Worm (Caenorhabditis elegans): ENCODE measurements around the gene smc-4.

The smc-4 gene

ce11 chrIII:4581495-4581894 lies 5.8 kb upstream of the smc-4 start, which contains the start of gene F35G12.12:
TSS of gene F35G12.12 (plus strand) at chrIII:4581795.
- TF ChIP-seq hlh-30 (tag; optimal IDR thresholded peaks at IDR 0.05; ENCODE audit: insufficient read depth) (no peak), hlh-6 (tag; optimal IDR thresholded peaks at IDR 0.05) (no peak), fkh-6 (tag; optimal IDR thresholded peaks at IDR 0.05) (no peak), ceh-45 (GFP tag; IDR thresholded peaks at IDR 0.05) (no peak), F13H6.1 (tag; optimal IDR thresholded peaks at IDR 0.05) (no peak), nfya-1 (tag; optimal IDR thresholded peaks at IDR 0.05) (no peak), K02D7.2 (tag; optimal IDR thresholded peaks at IDR 0.05) (no peak), npax-4 (tag; optimal IDR thresholded peaks at IDR 0.05) (no peak), lin-11 (tag; optimal IDR thresholded peaks at IDR 0.05) (no peak), ceh-2 (tag; optimal IDR thresholded peaks at IDR 0.05) (no peak), ceh-14 (tag; optimal IDR thresholded peaks at IDR 0.05) (no peak), ceh-19 (GFP tag; optimal IDR thresholded peaks at IDR 0.05) (no peak)

- TF ChIP-seq ceh-48 (tag; optimal IDR thresholded peaks at IDR 0.05) (no peak), hlh-8 (tag; optimal IDR thresholded peaks at IDR 0.05) (no peak), nfya-1 (tag; optimal IDR thresholded peaks at IDR 0.05) (peak; percentile 95), ceh-31 (tag; optimal IDR thresholded peaks at IDR 0.05) (no peak), ztf-16 (tag; optimal IDR thresholded peaks at IDR 0.05) (no peak)
These were observed 3.2 kb upstream of the smc-4 start, which contains the start of gene F35G12.5 for ce11 chrIII:4584068-4584566. TSS of gene F35G12.5 (plus strand) at chrIII:4584118.

- no peak for TF ChIP-seq lin-11 (tag; optimal IDR thresholded peaks at IDR 0.05)
- TF ChIP-seq hlh-6 (tag; optimal IDR thresholded peaks at IDR 0.05) = no peak
- TF ChIP-seq ztf-16 (tag; optimal IDR thresholded peaks at IDR 0.05) = no peak
- TF ChIP-seq eyg-1 (tag; optimal IDR thresholded peaks at IDR 0.05) = no peak
- TF ChIP-seq ceh-45 (GFP tag; IDR thresholded peaks at IDR 0.05) = no peak
- no peak for TF ChIP-seq dve-1 (tag; optimal IDR thresholded peaks at IDR 0.05)
- no peak for TF ChIP-seq tbx-7 (tag; optimal IDR thresholded peaks at IDR 0.05)
- no peak for TF ChIP-seq hlh-8 (tag; optimal IDR thresholded peaks at IDR 0.05)
- no peak for TF ChIP-seq elt-2 (tag; optimal IDR thresholded peaks at IDR 0.05)
- TF ChIP-seq mec-3 (tag; optimal IDR thresholded peaks at IDR 0.05; ENCODE audit: borderline replicate concordance) = no peak
- no peak for TF ChIP-seq hlh-13 (GFP tag; optimal IDR thresholded peaks at IDR 0.05)
- TF ChIP-seq unc-3 (GFP tag; conservative IDR thresholded peaks at IDR 0.05) = no peak
- TF ChIP-seq unc-3 (tag; optimal IDR thresholded peaks at IDR 0.05) = no peak
These were observed 5.9 kb downstream of the smc-4 start, which contains the start of gene erh-2 for ce11 chrIII:4593098-4593697. TSS of gene erh-2 (plus strand) at chrIII:4593231.

- TF ChIP-seq nfya-1 (tag; optimal IDR thresholded peaks at IDR 0.05) (no peak), C08G9.2 (tag; optimal IDR thresholded peaks at IDR 0.05) (no peak), hlh-15 (tag; optimal IDR thresholded peaks at IDR 0.05) (no peak), F13H6.1 (tag; optimal IDR thresholded peaks at IDR 0.05) (no peak), tbx-2 (tag; optimal IDR thresholded peaks at IDR 0.05) (no peak), ceh-45 (GFP tag; IDR thresholded peaks at IDR 0.05) (no peak), eyg-1 (tag; optimal IDR thresholded peaks at IDR 0.05) (no peak), dmd-4 (tag; optimal IDR thresholded peaks at IDR 0.05; ENCODE audit: borderline replicate concordance) (no peak), unc-42 (tag; optimal IDR thresholded peaks at IDR 0.05) (no peak), ref-2 (tag; optimal IDR thresholded peaks at IDR 0.05) (no peak), ceh-2 (tag; optimal IDR thresholded peaks at IDR 0.05) (no peak), hlh-6 (tag; optimal IDR thresholded peaks at IDR 0.05) (no peak), ets-4 (tag; optimal IDR thresholded peaks at IDR 0.05) (no peak), ceh-31 (tag; optimal IDR thresholded peaks at IDR 0.05) (no peak), fkh-6 (tag; optimal IDR thresholded peaks at IDR 0.05) (no peak), rnt-1 (tag; optimal IDR thresholded peaks at IDR 0.05) (no peak), lin-11 (tag; optimal IDR thresholded peaks at IDR 0.05) (no peak), lim-6 (tag; optimal IDR thresholded peaks at IDR 0.05) (no peak), unc-55 (GFP tag; optimal IDR thresholded peaks at IDR 0.05) (no peak), Y22D7AL.16 (tag; optimal IDR thresholded peaks at IDR 0.05) (no peak)
These were observed 7.0 kb downstream of the smc-4 start, which contains the start of gene apc-11 for ce11 chrIII:4594324-4594723. TSS of gene apc-11 (minus strand) at chrIII:4594424.
